Worm (Caenorhabditis elegans): ENCODE measurements around the gene ZK546.19.

- TF ChIP-seq ama-1 (optimal IDR thresholded peaks at IDR 0.05) (no peak), ztf-11 (tag; optimal IDR thresholded peaks at IDR 0.05) (no peak)
Observed at ce11 chrII:4960690-4961089, 19.2 kb downstream of the ZK546.19 start.

Data from whole organism, L2 larva.